Fruit fly (Drosophila melanogaster) Kc167 (cell line): ENCODE data around the gene CG18249.

Experiments
- Myc ChIP-seq: fragments of >200 bp; optimal IDR thresholded peaks from 2 replicates; lab custom pipeline; 2017; ENCODE audit warnings: missing external identifiers
- Sin3A ChIP-seq: fragments of >200 bp; optimal IDR thresholded peaks from 2 replicates; lab custom pipeline; 2018; ENCODE audit warnings: missing external identifiers
- h ChIP-seq: fragments of >200 bp; optimal IDR thresholded peaks from 3 replicates; lab custom pipeline; 2018; ENCODE audit warnings: missing external identifiers
- psq ChIP-seq: fragments of >200 bp; optimal IDR thresholded peaks from 2 replicates; lab custom pipeline; 2017; ENCODE audit warnings: missing external identifiers
- ttk ChIP-seq: sonication (Bioruptor generic); optimal IDR thresholded peaks from 2 replicates; lab custom pipeline; 2017; ENCODE audit warnings: missing external identifiers

dm6 chr3R:8264302-8265080 is 44.5 kb downstream of the CG18249 start, which contains the start of the genes RPA1 and Mcm2:
- TF ChIP-seq Myc (lab: Kevin White, UChicago) (no peak), Sin3A (lab: Kevin White, UChicago) (no peak), psq (lab: Kevin White, UChicago) (no peak), h (lab: Kevin White, UChicago) (no peak), ttk (no peak)
